Worm (Caenorhabditis elegans) whole organism, L2 larva: ENCODE data around the gene ing-3.

ENCODE experiments used
- ZK546.5 ChIP-seq: sonication (generic microtip); optimal IDR thresholded peaks from 2 replicates; lab custom pipeline; 2017; ENCODE audit warnings: missing biosample characterization, missing genetic modification characterization
- alr-1 ChIP-seq: fragments of 150-350 bp; optimal IDR thresholded peaks from 2 replicates; lab custom pipeline; 2014; ENCODE audit warnings: missing biosample characterization, missing genetic modification characterization
- aly-2 ChIP-seq: fragments of 150-350 bp; optimal IDR thresholded peaks from 2 replicates; lab custom pipeline; 2014; ENCODE audit warnings: missing biosample characterization, missing genetic modification characterization
- ama-1 ChIP-seq: fragments of 150-350 bp; optimal IDR thresholded peaks from 2 replicates; lab custom pipeline; 2018; ENCODE audit warnings: inconsistent platforms
- lin-11 ChIP-seq: fragments of 150-350 bp; sonication (generic microtip); optimal IDR thresholded peaks from 2 replicates; lab custom pipeline; 2014; ENCODE audit warnings: missing biosample characterization, missing genetic modification characterization, inconsistent platforms, mixed read lengths
- lsy-2 ChIP-seq, 2 experiments: fragments of 150-350 bp in 1 of 2; sonication (generic microtip) in 1 of 2; optimal IDR thresholded peaks; 2 replicates each; lab custom pipeline; 2014 to 2017; ENCODE audit warnings: missing biosample characterization in 2 of 2, missing genetic modification characterization in 2 of 2
- nhr-21 ChIP-seq: fragments of 150-350 bp; optimal IDR thresholded peaks from 2 replicates; lab custom pipeline; 2014; ENCODE audit warnings: missing biosample characterization, missing genetic modification characterization
- nhr-6 ChIP-seq: fragments of 150-350 bp; optimal IDR thresholded peaks from 2 replicates; lab custom pipeline; 2014; ENCODE audit warnings: missing biosample characterization, missing genetic modification characterization
- sem-4 ChIP-seq: fragments of 150-350 bp; optimal IDR thresholded peaks from 2 replicates; lab custom pipeline; 2014; ENCODE audit warnings: missing biosample characterization, missing genetic modification reagents, missing genetic modification characterization
- unc-39 ChIP-seq: fragments of 150-350 bp; optimal IDR thresholded peaks from 2 replicates; lab custom pipeline; 2014; ENCODE audit warnings: missing biosample characterization, missing genetic modification characterization
- zag-1 ChIP-seq: fragments of 150-350 bp; optimal IDR thresholded peaks from 2 replicates; lab custom pipeline; 2014; ENCODE audit warnings: missing biosample characterization, missing genetic modification characterization
- ztf-11 ChIP-seq: sonication (generic microtip); optimal IDR thresholded peaks from 2 replicates; lab custom pipeline; 2017; ENCODE audit warnings: missing biosample characterization, missing genetic modification characterization

- no peak for TF ChIP-seq alr-1
- no peak for TF ChIP-seq ztf-11 (tag; lab: Kevin White, UChicago)
- TF ChIP-seq ama-1 (lab: Kevin White, UChicago) = no peak
- TF ChIP-seq nhr-6 (tag; lab: Kevin White, UChicago) = no peak
- no peak for TF ChIP-seq nhr-21
- no peak for TF ChIP-seq zag-1 (tag; lab: Kevin White, UChicago)
- TF ChIP-seq lsy-2 (tag; optimal IDR thresholded peaks at IDR 0.05; lab: Kevin White, UChicago) = peak in 1 of 2 experiments; percentile 81
- TF ChIP-seq ZK546.5 (tag; lab: Kevin White, UChicago) = no peak
- no peak for TF ChIP-seq unc-39 (tag; lab: Kevin White, UChicago)
- no peak for TF ChIP-seq lin-11 (tag; lab: Kevin White, UChicago)
- TF ChIP-seq aly-2 (tag; lab: Kevin White, UChicago) = no peak
- TF ChIP-seq sem-4 (tag; lab: Kevin White, UChicago) = no peak
These were observed 12.4 kb downstream of the ing-3 start, which contains the start of gene mcd-1 for ce11 chrII:13888278-13888677.
